Worm (Caenorhabditis elegans) whole organism, mixed stage, embryonic: ENCODE measurements around the gene M03B6.1.

Experiments
- M03D4.4 ChIP-seq: sonication (generic microtip); optimal IDR thresholded peaks from 2 replicates; lab custom pipeline; 2017; ENCODE audit warnings: mild to moderate bottlenecking, missing genetic modification characterization, missing compliant biosample characterization
- bed-3 ChIP-seq: fragments of 200-800 bp; sonication (Bioruptor generic); optimal IDR thresholded peaks from 3 replicates; lab custom pipeline; 2018; ENCODE audit warnings: mild to moderate bottlenecking, missing genetic modification characterization, moderate library complexity, missing compliant biosample characterization
- blmp-1 ChIP-seq: fragments of 150-350 bp; optimal IDR thresholded peaks from 2 replicates; lab custom pipeline; 2014; ENCODE audit warnings: missing biosample characterization, missing genetic modification characterization
- ceh-39 ChIP-seq: fragments of 150-350 bp; optimal IDR thresholded peaks from 2 replicates; lab custom pipeline; 2014; ENCODE audit warnings: missing biosample characterization, missing genetic modification characterization
- ceh-43 ChIP-seq: fragments of 200-800 bp; sonication (Bioruptor generic); optimal IDR thresholded peaks from 2 replicates; lab custom pipeline; 2018; ENCODE audit warnings: mild to moderate bottlenecking, missing genetic modification characterization, moderate library complexity, missing compliant biosample characterization
- ceh-83 ChIP-seq: fragments of 200-800 bp; sonication (Bioruptor generic); optimal IDR thresholded peaks from 2 replicates; lab custom pipeline; 2018; ENCODE audit warnings: mild to moderate bottlenecking, missing genetic modification characterization, missing compliant biosample characterization
- ces-1 ChIP-seq: fragments of 150-350 bp; optimal IDR thresholded peaks from 2 replicates; lab custom pipeline; 2014; ENCODE audit warnings: missing biosample characterization, missing genetic modification reagents, missing genetic modification characterization
- cnd-1 ChIP-seq: fragments of 200-800 bp; sonication (Bioruptor generic); optimal IDR thresholded peaks from 2 replicates; lab custom pipeline; 2018; ENCODE audit warnings: mild to moderate bottlenecking, missing genetic modification characterization, missing compliant biosample characterization
- drap-1 ChIP-seq: fragments of 200-800 bp; sonication (Bioruptor generic); optimal IDR thresholded peaks from 3 replicates; lab custom pipeline; 2018; ENCODE audit warnings: mild to moderate bottlenecking, missing genetic modification characterization, missing compliant biosample characterization
- elt-1 ChIP-seq: sonication (generic microtip); optimal IDR thresholded peaks from 2 replicates; lab custom pipeline; 2017; ENCODE audit warnings: missing genetic modification characterization, mild to moderate bottlenecking, missing compliant biosample characterization, antibody characterized with exemption, moderate library complexity, borderline replicate concordance; ENCODE audit not compliant: insufficient read depth
- elt-3 ChIP-seq: fragments of 150-350 bp; optimal IDR thresholded peaks from 2 replicates; lab custom pipeline; 2014; ENCODE audit warnings: missing biosample characterization, missing genetic modification characterization
- flh-1 ChIP-seq: fragments of 200-800 bp; sonication (Bioruptor generic); optimal IDR thresholded peaks from 2 replicates; lab custom pipeline; 2018; ENCODE audit warnings: mild to moderate bottlenecking, missing genetic modification characterization, moderate library complexity, missing compliant biosample characterization
- ham-2 ChIP-seq: fragments of 200-800 bp; sonication (Bioruptor generic); optimal IDR thresholded peaks from 2 replicates; lab custom pipeline; 2018; ENCODE audit warnings: mild to moderate bottlenecking, missing genetic modification characterization, missing compliant biosample characterization
- hlh-1 ChIP-seq: fragments of 150-350 bp; optimal IDR thresholded peaks from 2 replicates; lab custom pipeline; 2014; ENCODE audit warnings: missing biosample characterization, missing genetic modification reagents, missing genetic modification characterization
- lin-13 ChIP-seq: fragments of 150-350 bp; optimal IDR thresholded peaks from 2 replicates; lab custom pipeline; 2014; ENCODE audit warnings: missing biosample characterization, missing genetic modification characterization
- lin-32 ChIP-seq: fragments of 200-800 bp; sonication (Bioruptor generic); optimal IDR thresholded peaks from 2 replicates; lab custom pipeline; 2018; ENCODE audit warnings: mild to moderate bottlenecking, missing genetic modification characterization, missing compliant biosample characterization
- lsy-2 ChIP-seq: fragments of 150-350 bp; optimal IDR thresholded peaks from 2 replicates; lab custom pipeline; 2014; ENCODE audit warnings: missing biosample characterization, missing genetic modification characterization
- mep-1 ChIP-seq: fragments of 150-350 bp; optimal IDR thresholded peaks from 2 replicates; lab custom pipeline; 2017; ENCODE audit warnings: missing biosample characterization, missing genetic modification reagents, missing genetic modification characterization, inconsistent platforms
- mls-2 ChIP-seq: sonication (generic microtip); optimal IDR thresholded peaks from 2 replicates; lab custom pipeline; 2016; ENCODE audit warnings: mild to moderate bottlenecking, missing genetic modification characterization, moderate library complexity, missing compliant biosample characterization
- nhr-12 ChIP-seq: fragments of 150-350 bp; optimal IDR thresholded peaks from 2 replicates; lab custom pipeline; 2014; ENCODE audit warnings: missing biosample characterization, missing genetic modification characterization
- nhr-2 ChIP-seq: fragments of 150-350 bp; optimal IDR thresholded peaks from 2 replicates; lab custom pipeline; 2014; ENCODE audit warnings: missing biosample characterization, missing genetic modification characterization
- nhr-237 ChIP-seq: fragments of 150-350 bp; optimal IDR thresholded peaks from 2 replicates; lab custom pipeline; 2014; ENCODE audit warnings: missing biosample characterization, missing genetic modification characterization
- nhr-28 ChIP-seq: fragments of 150-350 bp; optimal IDR thresholded peaks from 2 replicates; lab custom pipeline; 2014; ENCODE audit warnings: missing biosample characterization, missing genetic modification characterization
- nhr-76 ChIP-seq: sonication (generic microtip); optimal IDR thresholded peaks from 2 replicates; lab custom pipeline; 2017; ENCODE audit warnings: missing biosample characterization, missing genetic modification characterization
- pha-4 ChIP-seq: fragments of 150-350 bp; optimal IDR thresholded peaks from 2 replicates; lab custom pipeline; 2018; ENCODE audit warnings: missing biosample characterization, missing genetic modification reagents, missing genetic modification characterization
- sem-2 ChIP-seq: fragments of 200-800 bp; sonication (Bioruptor generic); optimal IDR thresholded peaks from 2 replicates; lab custom pipeline; 2018; ENCODE audit warnings: mild to moderate bottlenecking, missing genetic modification characterization, missing compliant biosample characterization
- snpc-4 ChIP-seq: fragments of 150-350 bp; optimal IDR thresholded peaks from 2 replicates; lab custom pipeline; 2014; ENCODE audit warnings: missing biosample characterization, missing genetic modification characterization
- sptf-1 ChIP-seq: sonication (generic microtip); optimal IDR thresholded peaks from 2 replicates; lab custom pipeline; 2017; ENCODE audit warnings: mild to moderate bottlenecking, missing genetic modification characterization, moderate library complexity, missing compliant biosample characterization
- tbx-8 ChIP-seq: fragments of 200-800 bp; sonication (Bioruptor generic); optimal IDR thresholded peaks from 2 replicates; lab custom pipeline; 2018; ENCODE audit warnings: mild to moderate bottlenecking, missing genetic modification characterization, moderate library complexity, missing compliant biosample characterization
- unc-39 ChIP-seq: fragments of 150-350 bp; optimal IDR thresholded peaks from 2 replicates; lab custom pipeline; 2014; ENCODE audit warnings: missing biosample characterization, missing genetic modification characterization
- unc-62 ChIP-seq: fragments of 150-350 bp; optimal IDR thresholded peaks from 2 replicates; lab custom pipeline; 2014; ENCODE audit warnings: missing biosample characterization, missing genetic modification reagents, missing genetic modification characterization
- zip-8 ChIP-seq: fragments of 150-350 bp; optimal IDR thresholded peaks from 2 replicates; lab custom pipeline; 2014; ENCODE audit warnings: missing biosample characterization, missing genetic modification characterization
- ztf-11 ChIP-seq: fragments of 150-350 bp; optimal IDR thresholded peaks from 2 replicates; lab custom pipeline; 2014; ENCODE audit warnings: missing biosample characterization, missing genetic modification characterization

Gene M03B6.1

ce11 chrX:13878082-13878481 lies 36.7 kb downstream of the M03B6.1 start:
- TF ChIP-seq ceh-83 (no peak), elt-3 (tag; lab: Kevin White, UChicago) (no peak), tbx-8 (GFP tag; lab: Kevin White, UChicago) (no peak), nhr-12 (no peak), snpc-4 (no peak), nhr-28 (tag; lab: Kevin White, UChicago) (no peak), unc-39 (tag; lab: Kevin White, UChicago) (no peak), ces-1 (GFP tag; lab: Kevin White, UChicago) (no peak), lin-32 (no peak), sptf-1 (no peak), flh-1 (no peak), sem-2 (GFP tag; lab: Kevin White, UChicago) (no peak), mls-2 (no peak)

- TF ChIP-seq flh-1: no peak
- TF ChIP-seq tbx-8 (GFP tag; lab: Kevin White, UChicago): no peak
- no peak for TF ChIP-seq M03D4.4 (tag; lab: Kevin White, UChicago)
- TF ChIP-seq nhr-76 (tag; lab: Kevin White, UChicago): no peak
- TF ChIP-seq sem-2 (GFP tag; lab: Kevin White, UChicago): no peak
- TF ChIP-seq nhr-2 (tag; lab: Kevin White, UChicago): no peak
- peak; percentile 59 for TF ChIP-seq cnd-1 (tag; lab: Kevin White, UChicago)
- TF ChIP-seq ceh-43 (GFP tag; lab: Kevin White, UChicago): no peak
- peak; percentile 20 for TF ChIP-seq hlh-1
- no peak for TF ChIP-seq mls-2
- no peak for TF ChIP-seq drap-1 (GFP tag; lab: Kevin White, UChicago)
- TF ChIP-seq blmp-1 (tag; lab: Kevin White, UChicago): no peak
- TF ChIP-seq ces-1 (GFP tag; lab: Kevin White, UChicago): peak; percentile 92
- TF ChIP-seq ceh-39 (tag; lab: Kevin White, UChicago): no peak
- TF ChIP-seq lsy-2 (tag; lab: Kevin White, UChicago): no peak
- peak; percentile 68 for TF ChIP-seq lin-32
- no peak for TF ChIP-seq unc-39 (tag; lab: Kevin White, UChicago)
- no peak for TF ChIP-seq unc-62 (GFP tag; lab: Kevin White, UChicago)
- TF ChIP-seq lin-13 (tag; lab: Kevin White, UChicago): no peak
- no peak for TF ChIP-seq mep-1 (tag; lab: Kevin White, UChicago)
- no peak for TF ChIP-seq snpc-4
- TF ChIP-seq elt-1: peak; percentile 24
- no peak for TF ChIP-seq ham-2 (GFP tag; lab: Kevin White, UChicago)
- no peak for TF ChIP-seq bed-3
- TF ChIP-seq zip-8 (tag; lab: Kevin White, UChicago): no peak
These were observed 40.5 kb downstream of the M03B6.1 start for ce11 chrX:13881760-13882369.

- no peak for TF ChIP-seq unc-62 (GFP tag; lab: Kevin White, UChicago)
- TF ChIP-seq nhr-12: no peak
- no peak for TF ChIP-seq ztf-11 (tag; lab: Kevin White, UChicago)
- TF ChIP-seq mep-1 (tag; lab: Kevin White, UChicago): no peak
- no peak for TF ChIP-seq nhr-28 (tag; lab: Kevin White, UChicago)
- no peak for TF ChIP-seq sptf-1
- no peak for TF ChIP-seq nhr-2 (tag; lab: Kevin White, UChicago)
- TF ChIP-seq pha-4 (tag; lab: Kevin White, UChicago): no peak
- no peak for TF ChIP-seq nhr-76 (tag; lab: Kevin White, UChicago)
- no peak for TF ChIP-seq sem-2 (GFP tag; lab: Kevin White, UChicago)
- no peak for TF ChIP-seq M03D4.4 (tag; lab: Kevin White, UChicago)
- TF ChIP-seq ceh-39 (tag; lab: Kevin White, UChicago): no peak
- no peak for TF ChIP-seq nhr-237 (tag; lab: Kevin White, UChicago)
- no peak for TF ChIP-seq ces-1 (GFP tag; lab: Kevin White, UChicago)
- TF ChIP-seq blmp-1 (tag; lab: Kevin White, UChicago): no peak
- TF ChIP-seq ceh-83: no peak
These were observed 41.2 kb downstream of the M03B6.1 start, which contains the start of gene hlb-1 for ce11 chrX:13882639-13883038. TSS of gene hlb-1 (minus strand) at chrX:13882739.

- no peak for TF ChIP-seq bed-3
- TF ChIP-seq hlh-1: no peak
- no peak for TF ChIP-seq elt-1
- no peak for TF ChIP-seq lsy-2 (tag; lab: Kevin White, UChicago)
- TF ChIP-seq ceh-43 (GFP tag; lab: Kevin White, UChicago): no peak
- no peak for TF ChIP-seq nhr-28 (tag; lab: Kevin White, UChicago)
- no peak for TF ChIP-seq mep-1 (tag; lab: Kevin White, UChicago)
These were observed 42.7 kb downstream of the M03B6.1 start for ce11 chrX:13884157-13884556.
